Worm (Caenorhabditis elegans): Measurements from ENCODE around the gene ttn-1.

The ttn-1 gene

ce11 chrV:6226530-6227125 is 24.2 kb upstream of the ttn-1 start, which contains the start of gene W06H8.6:
Gene W06H8.6 (minus strand): TSS chrV:6227010.
- TF ChIP-seq R02D3.7 (tag; optimal IDR thresholded peaks at IDR 0.05) (no peak), nhr-11 (tag; optimal IDR thresholded peaks at IDR 0.05) (no peak), nhr-129 (tag; optimal IDR thresholded peaks at IDR 0.05) (peak; percentile 3), ZK546.5 (tag; optimal IDR thresholded peaks at IDR 0.05) (no peak), F13H6.1 (tag; optimal IDR thresholded peaks at IDR 0.05) (no peak)

- TF ChIP-seq crh-2 (tag; optimal IDR thresholded peaks at IDR 0.05), result no peak
- no peak for TF ChIP-seq snpc-4 (tag; optimal IDR thresholded peaks at IDR 0.05)
- TF ChIP-seq Y55F3AM.14 (GFP tag; optimal IDR thresholded peaks at IDR 0.05), result no peak
- no peak for TF ChIP-seq skn-1 (tag; optimal IDR thresholded peaks at IDR 0.05)
- TF ChIP-seq elt-1 (tag; optimal IDR thresholded peaks at IDR 0.05), result no peak
- TF ChIP-seq sma-9 (GFP tag; optimal IDR thresholded peaks at IDR 0.05), result peak; percentile 15
- no peak for TF ChIP-seq sma-9 (tag; optimal IDR thresholded peaks at IDR 0.05)
- no peak for TF ChIP-seq fos-1 (tag; optimal IDR thresholded peaks at IDR 0.05)
- no peak for TF ChIP-seq nhr-237 (tag; optimal IDR thresholded peaks at IDR 0.05)
- no peak for TF ChIP-seq egl-27 (tag; optimal IDR thresholded peaks at IDR 0.05)
- TF ChIP-seq lin-13 (GFP tag; optimal IDR thresholded peaks at IDR 0.05), result peak; percentile 74
- no peak for TF ChIP-seq nhr-77 (tag; optimal IDR thresholded peaks at IDR 0.05)
- no peak for TF ChIP-seq alr-1 (tag; optimal IDR thresholded peaks at IDR 0.05)
- TF ChIP-seq F13H6.1 (tag; optimal IDR thresholded peaks at IDR 0.05), result no peak
- TF ChIP-seq unc-39 (tag; optimal IDR thresholded peaks at IDR 0.05), result no peak
- no peak for TF ChIP-seq nhr-10 (tag; optimal IDR thresholded peaks at IDR 0.05)
- TF ChIP-seq mab-5 (tag; optimal IDR thresholded peaks at IDR 0.05), result peak; percentile 34
- peak; percentile 37 for TF ChIP-seq ceh-16 (tag; optimal IDR thresholded peaks at IDR 0.05)
- peak; percentile 70 for TF ChIP-seq ztf-4 (tag; optimal IDR thresholded peaks at IDR 0.05)
- no peak for TF ChIP-seq mdl-1 (tag; optimal IDR thresholded peaks at IDR 0.05)
- no peak for TF ChIP-seq ceh-82 (tag; optimal IDR thresholded peaks at IDR 0.05)
- TF ChIP-seq ama-1 (optimal IDR thresholded peaks at IDR 0.05), result peak; percentile 7
- TF ChIP-seq mbf-1 (tag; optimal IDR thresholded peaks at IDR 0.05), result no peak
- peak; percentile 45 for TF ChIP-seq nhr-21 (tag; optimal IDR thresholded peaks at IDR 0.05)
- TF ChIP-seq R02D3.7 (tag; optimal IDR thresholded peaks at IDR 0.05), result no peak
- no peak for TF ChIP-seq elt-3 (tag; optimal IDR thresholded peaks at IDR 0.05)
- no peak for TF ChIP-seq dmd-4 (tag; optimal IDR thresholded peaks at IDR 0.05)
- TF ChIP-seq peb-1 (tag; optimal IDR thresholded peaks at IDR 0.05), result no peak
- TF ChIP-seq gmeb-1 (tag; optimal IDR thresholded peaks at IDR 0.05), result peak; percentile 13
- no peak for TF ChIP-seq zag-1 (tag; optimal IDR thresholded peaks at IDR 0.05)
- no peak for TF ChIP-seq ztf-1 (GFP tag; conservative IDR thresholded peaks at IDR 0.05)
- TF ChIP-seq lin-11 (tag; optimal IDR thresholded peaks at IDR 0.05), result no peak
- TF ChIP-seq sma-3 (GFP tag; optimal IDR thresholded peaks at IDR 0.05), result no peak
- no peak for TF ChIP-seq nhr-129 (tag; optimal IDR thresholded peaks at IDR 0.05)
- TF ChIP-seq nhr-6 (tag; optimal IDR thresholded peaks at IDR 0.05), result peak; percentile 26
- no peak for TF ChIP-seq nhr-23 (tag; optimal IDR thresholded peaks at IDR 0.05)
- TF ChIP-seq aly-2 (tag; optimal IDR thresholded peaks at IDR 0.05), result no peak
- TF ChIP-seq unc-55 (GFP tag; optimal IDR thresholded peaks at IDR 0.05), result no peak
- TF ChIP-seq C34F6.9 (tag; optimal IDR thresholded peaks at IDR 0.05), result peak; percentile 3
- no peak for TF ChIP-seq nhr-12 (tag; optimal IDR thresholded peaks at IDR 0.05)
- peak; percentile 7 for TF ChIP-seq nhr-25 (tag; optimal IDR thresholded peaks at IDR 0.05)
- peak in 1 of 2 experiments; percentile 57 for TF ChIP-seq lsy-2 (tag; optimal IDR thresholded peaks at IDR 0.05)
- no peak for TF ChIP-seq blmp-1 (tag; optimal IDR thresholded peaks at IDR 0.05; ENCODE audit: insufficient read depth)
- no peak for TF ChIP-seq lin-39 (tag; optimal IDR thresholded peaks at IDR 0.05)
- TF ChIP-seq nhr-11 (tag; optimal IDR thresholded peaks at IDR 0.05), result no peak
- TF ChIP-seq unc-62 (GFP tag; optimal IDR thresholded peaks at IDR 0.05), result no peak
- no peak for TF ChIP-seq ZK546.5 (tag; optimal IDR thresholded peaks at IDR 0.05)
- TF ChIP-seq ztf-11 (tag; optimal IDR thresholded peaks at IDR 0.05), result no peak
- no peak for TF ChIP-seq sem-4 (tag; optimal IDR thresholded peaks at IDR 0.05)
These were observed 23.5 kb upstream of the ttn-1 start for ce11 chrV:6225745-6226528.

Measured in whole organism, L2 larva.